Worm (Caenorhabditis elegans) whole organism, young adult: ENCODE data around the gene C24H11.1.

Experiments used
- B0035.1 ChIP-seq: sonication (generic microtip); optimal IDR thresholded peaks from 2 replicates; lab custom pipeline; 2016; ENCODE audit warnings: missing genetic modification characterization, mild to moderate bottlenecking, missing compliant biosample characterization, missing genotype, missing genetic modification reagents
- ama-1 ChIP-seq, 3 experiments: fragments of 150-350 bp in 1 of 3; sonication (generic microtip) in 2 of 3; optimal IDR thresholded peaks; 2 replicates each; lab custom pipeline; 2014 to 2018; ENCODE audit warnings: missing biosample characterization in 2 of 3, missing genetic modification characterization in 2 of 3, missing genetic modification reagents in 2 of 3
- athp-1 ChIP-seq: sonication (generic microtip); optimal IDR thresholded peaks from 2 replicates; lab custom pipeline; 2017; ENCODE audit warnings: mild to moderate bottlenecking, missing genetic modification characterization, missing compliant biosample characterization
- ccch-3 ChIP-seq: fragments of 200-800 bp; sonication (Bioruptor generic); optimal IDR thresholded peaks from 2 replicates; lab custom pipeline; 2018; ENCODE audit warnings: mild to moderate bottlenecking, missing genetic modification characterization, missing compliant biosample characterization
- dpff-1 ChIP-seq: sonication (generic microtip); optimal IDR thresholded peaks from 2 replicates; lab custom pipeline; 2017; ENCODE audit warnings: mild to moderate bottlenecking, missing genetic modification characterization, missing compliant biosample characterization
- let-607 ChIP-seq, 2 experiments: fragments of 200-800 bp in 1 of 2; sonication (Bioruptor generic) in 1 of 2; sonication (generic microtip) in 1 of 2; optimal IDR thresholded peaks; 2 replicates each; lab custom pipeline; 2016 to 2018; ENCODE audit warnings: mild to moderate bottlenecking in 2 of 2, missing compliant biosample characterization in 2 of 2, missing genetic modification characterization in 2 of 2, moderate library complexity in 2 of 2, missing genotype in 1 of 2
- madf-6 ChIP-seq: fragments of 200-800 bp; sonication (Bioruptor generic); IDR thresholded peaks from 2 replicates; pipeline ENCODE4 v1.3.6; 2022; ENCODE audit warnings: missing genetic modification reagents, missing genetic modification characterization, missing compliant biosample characterization
- sdz-38 ChIP-seq: sonication (generic microtip); optimal IDR thresholded peaks from 2 replicates; lab custom pipeline; 2016; ENCODE audit warnings: missing genotype, missing genetic modification characterization, missing compliant biosample characterization

DNA sequence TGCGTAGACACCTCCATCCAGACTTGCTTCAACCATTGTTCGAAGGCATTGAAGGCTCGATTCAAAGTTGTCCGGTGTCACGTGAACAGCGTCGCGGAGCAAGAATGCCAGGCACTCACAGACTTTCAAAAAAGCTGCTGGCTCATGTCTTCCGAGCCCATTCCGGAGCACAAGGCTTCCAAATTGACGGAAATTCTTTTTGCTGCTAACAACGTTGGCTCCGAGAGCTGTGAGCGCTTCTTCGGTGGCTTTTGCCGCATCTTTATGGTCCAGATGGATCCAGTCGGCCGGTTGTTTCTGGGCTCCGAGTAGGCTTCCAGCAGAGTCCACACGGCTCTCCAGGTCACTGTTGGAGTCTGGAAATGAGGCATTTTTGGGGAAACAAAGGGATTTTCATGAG is 29.6 kb upstream of the C24H11.1 start:
- TF ChIP-seq ccch-3 (GFP tag; lab: Kevin White, UChicago) (no peak), sdz-38 (tag; lab: Kevin White, UChicago) (no peak), ama-1 (optimal IDR thresholded peaks at IDR 0.05; lab: Kevin White, UChicago) (no peak), ama-1 (GFP tag; optimal IDR thresholded peaks at IDR 0.05; lab: Kevin White, UChicago) (no peak), let-607 (tag; optimal IDR thresholded peaks at IDR 0.05; lab: Kevin White, UChicago) (no peak), athp-1 (tag; lab: Kevin White, UChicago) (no peak), B0035.1 (no peak), dpff-1 (no peak), madf-6 (GFP tag; lab: Robert Waterston, UW) (no peak)
